Worm (Caenorhabditis elegans) whole organism, L3 larva: Measurements from ENCODE around the gene glt-1.

Experiments
- R02D3.7 ChIP-seq: fragments of 150-350 bp; optimal IDR thresholded peaks from 2 replicates; lab custom pipeline; 2014; ENCODE audit warnings: missing biosample characterization, missing genetic modification characterization
- ZK546.5 ChIP-seq: sonication (generic microtip); optimal IDR thresholded peaks from 2 replicates; lab custom pipeline; 2017; ENCODE audit warnings: missing biosample characterization, missing genetic modification characterization
- fkh-10 ChIP-seq: sonication (generic microtip); optimal IDR thresholded peaks from 2 replicates; lab custom pipeline; 2017; ENCODE audit warnings: missing biosample characterization, missing genetic modification reagents, missing genetic modification characterization
- fos-1 ChIP-seq: fragments of 150-350 bp; optimal IDR thresholded peaks from 2 replicates; lab custom pipeline; 2014; ENCODE audit warnings: missing biosample characterization, missing genetic modification characterization
- nhr-11 ChIP-seq: fragments of 150-350 bp; optimal IDR thresholded peaks from 2 replicates; lab custom pipeline; 2014; ENCODE audit warnings: missing biosample characterization, missing genetic modification characterization
- snpc-4 ChIP-seq: fragments of 150-350 bp; optimal IDR thresholded peaks from 2 replicates; lab custom pipeline; 2014; ENCODE audit warnings: missing biosample characterization, missing genetic modification characterization
- unc-39 ChIP-seq: sonication (generic microtip); optimal IDR thresholded peaks from 4 replicates; lab custom pipeline; 2017; ENCODE audit warnings: missing biosample characterization, missing genetic modification characterization
- ztf-11 ChIP-seq: fragments of 150-350 bp; optimal IDR thresholded peaks from 2 replicates; lab custom pipeline; 2014; ENCODE audit warnings: missing biosample characterization, missing genetic modification characterization

DNA sequence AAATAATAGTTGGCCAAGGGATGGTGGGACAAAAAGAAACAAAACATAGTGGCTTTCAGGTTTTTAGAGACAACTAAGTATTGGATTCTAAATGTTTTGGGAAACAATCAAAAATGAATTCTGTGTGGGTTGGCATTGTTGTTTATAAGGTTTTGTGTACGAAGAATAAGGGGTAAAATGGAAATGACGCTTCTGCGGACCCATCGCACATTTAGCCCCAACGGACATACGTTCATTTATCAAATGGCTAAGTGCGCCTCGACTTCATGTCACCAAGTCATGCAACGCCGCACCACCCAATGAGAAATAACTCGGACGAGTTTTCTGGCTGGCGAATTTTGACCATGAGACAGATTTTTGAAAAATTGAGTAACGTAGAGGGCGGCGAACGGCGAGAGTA is 25.5 kb upstream of the glt-1 start:
- TF ChIP-seq nhr-11 (tag; lab: Kevin White, UChicago) (no peak), snpc-4 (tag; lab: Kevin White, UChicago) (no peak), fos-1 (tag; lab: Kevin White, UChicago) (no peak), ztf-11 (no peak), R02D3.7 (tag; lab: Kevin White, UChicago) (no peak), ZK546.5 (tag; lab: Kevin White, UChicago) (no peak), fkh-10 (GFP tag; lab: Kevin White, UChicago) (no peak), unc-39 (tag; lab: Kevin White, UChicago) (no peak)
